Fruit fly (Drosophila melanogaster) whole organism, embryonic: ENCODE measurements around the gene PNPase.

Experiments
- Aef1 ChIP-seq: fragments of 200-800 bp; sonication (Bioruptor generic); IDR thresholded peaks from 3 replicates; pipeline ENCODE4 v1.3.6; 2022; ENCODE audit warnings: missing biosample characterization, missing genetic modification characterization
- B-H2 ChIP-seq: fragments of 200-800 bp; sonication (Bioruptor generic); optimal IDR thresholded peaks from 2 replicates; lab custom pipeline; 2018; ENCODE audit warnings: missing biosample characterization, mild to moderate bottlenecking, missing genetic modification characterization
- CG10462 ChIP-seq: fragments of 200-800 bp; sonication (Bioruptor generic); optimal IDR thresholded peaks from 2 replicates; lab custom pipeline; 2016; ENCODE audit warnings: missing biosample characterization, missing genetic modification characterization
- CG12104 ChIP-seq: fragments of 200-800 bp; sonication (Bioruptor generic); optimal IDR thresholded peaks from 3 replicates; lab custom pipeline; 2016; ENCODE audit warnings: missing biosample characterization, missing genetic modification characterization
- CG12155 ChIP-seq: fragments of 200-800 bp; sonication (Bioruptor generic); optimal IDR thresholded peaks from 3 replicates; lab custom pipeline; 2016; ENCODE audit warnings: missing biosample characterization, missing genetic modification characterization
- CG12299 ChIP-seq: fragments of 200-800 bp; sonication (Bioruptor generic); optimal IDR thresholded peaks from 2 replicates; lab custom pipeline; 2018; ENCODE audit warnings: missing biosample characterization, mild to moderate bottlenecking, missing genetic modification characterization
- CG12942 ChIP-seq: fragments of 200-800 bp; sonication (Bioruptor generic); optimal IDR thresholded peaks from 3 replicates; lab custom pipeline; 2016; ENCODE audit warnings: missing biosample characterization, missing genetic modification characterization
- CG13296 ChIP-seq: fragments of 200-800 bp; sonication (Bioruptor generic); optimal IDR thresholded peaks from 3 replicates; lab custom pipeline; 2018; ENCODE audit warnings: missing biosample characterization, mild to moderate bottlenecking, missing genetic modification characterization
- CG15601 ChIP-seq: fragments of 200-800 bp; sonication (Bioruptor generic); optimal IDR thresholded peaks from 3 replicates; lab custom pipeline; 2019; ENCODE audit warnings: missing biosample characterization, mild to moderate bottlenecking, missing genetic modification characterization, moderate library complexity
- CG17359 ChIP-seq: fragments of 200-800 bp; sonication (Bioruptor generic); optimal IDR thresholded peaks from 3 replicates; lab custom pipeline; 2018; ENCODE audit warnings: missing biosample characterization, mild to moderate bottlenecking, missing genetic modification characterization, moderate library complexity
- CG17612 ChIP-seq: fragments of 200-800 bp; sonication (Bioruptor generic); IDR thresholded peaks from 2 replicates; pipeline ENCODE4 v1.3.6; 2022; ENCODE audit warnings: missing biosample characterization, missing genetic modification characterization
- CG2678 ChIP-seq: fragments of 200-800 bp; sonication (Bioruptor generic); optimal IDR thresholded peaks from 3 replicates; lab custom pipeline; 2019; ENCODE audit warnings: missing biosample characterization, mild to moderate bottlenecking, missing genetic modification characterization, moderate library complexity
- CG31224 ChIP-seq: fragments of 200-800 bp; sonication (Bioruptor generic); IDR thresholded peaks from 2 replicates; pipeline ENCODE4 v1.3.6; 2022; ENCODE audit warnings: missing biosample characterization, missing genetic modification characterization
- CG31365 ChIP-seq: fragments of 200-800 bp; sonication (Bioruptor generic); optimal IDR thresholded peaks from 2 replicates; lab custom pipeline; 2018; ENCODE audit warnings: missing biosample characterization, mild to moderate bottlenecking, missing genetic modification characterization
- CG3163 ChIP-seq: fragments of 200-800 bp; sonication (Bioruptor generic); optimal IDR thresholded peaks from 3 replicates; lab custom pipeline; 2016; ENCODE audit warnings: missing biosample characterization, missing genetic modification characterization
- CG3407 ChIP-seq: fragments of 200-800 bp; sonication (Bioruptor generic); optimal IDR thresholded peaks from 2 replicates; lab custom pipeline; 2018; ENCODE audit warnings: missing biosample characterization, mild to moderate bottlenecking, missing genetic modification characterization
- CG3726 ChIP-seq: fragments of 200-800 bp; sonication (Bioruptor generic); IDR thresholded peaks from 3 replicates; pipeline ENCODE4, ENCODE4 v1.3.6; 2022; ENCODE audit warnings: missing biosample characterization, missing genetic modification characterization
- CG3995 ChIP-seq: fragments of 200-800 bp; sonication (Bioruptor generic); optimal IDR thresholded peaks from 3 replicates; lab custom pipeline; 2016; ENCODE audit warnings: missing biosample characterization, missing genetic modification characterization
- CG6175 ChIP-seq: fragments of 200-800 bp; sonication (Bioruptor generic); IDR thresholded peaks from 3 replicates; pipeline ENCODE4 v1.3.6; 2022; ENCODE audit warnings: missing biosample characterization, missing genetic modification characterization
- CG6683 ChIP-seq: fragments of 200-800 bp; sonication (Bioruptor generic); optimal IDR thresholded peaks from 2 replicates; lab custom pipeline; 2017; ENCODE audit warnings: missing biosample characterization, mild to moderate bottlenecking, missing genetic modification characterization, missing genetic modification reagents
- CG7987 ChIP-seq: fragments of 200-800 bp; sonication (Bioruptor generic); optimal IDR thresholded peaks from 2 replicates; lab custom pipeline; 2018; ENCODE audit warnings: missing biosample characterization, mild to moderate bottlenecking, missing genetic modification characterization, moderate library complexity
- CG8290 ChIP-seq, 3 experiments: fragments of 200-800 bp; sonication (Bioruptor generic); optimal IDR thresholded peaks; 2 replicates each; lab custom pipeline; 2016 to 2019; ENCODE audit warnings: missing biosample characterization in 3 of 3, missing genetic modification characterization in 3 of 3, mild to moderate bottlenecking in 2 of 3, moderate library complexity in 1 of 3
- D19B ChIP-seq: fragments of 200-800 bp; sonication (Bioruptor generic); optimal IDR thresholded peaks from 2 replicates; lab custom pipeline; 2017; ENCODE audit warnings: missing biosample characterization, mild to moderate bottlenecking, missing genetic modification characterization
- Dad ChIP-seq: fragments of 200-800 bp; sonication (Bioruptor generic); optimal IDR thresholded peaks from 3 replicates; lab custom pipeline; 2016; ENCODE audit warnings: missing biosample characterization, missing genetic modification characterization
- Dek ChIP-seq: fragments of 200-800 bp; sonication (Bioruptor generic); optimal IDR thresholded peaks from 3 replicates; lab custom pipeline; 2019; ENCODE audit warnings: missing biosample characterization, mild to moderate bottlenecking, missing genetic modification characterization, moderate library complexity
- Doc3 ChIP-seq: fragments of 200-800 bp; sonication (Bioruptor generic); IDR thresholded peaks from 3 replicates; pipeline ENCODE4 v1.3.6; 2022; ENCODE audit warnings: missing biosample characterization, missing genetic modification characterization; ENCODE audit not compliant: partially characterized antibody
- Gug ChIP-seq: fragments of 200-800 bp; sonication (Bioruptor generic); IDR thresholded peaks from 4 replicates; pipeline ENCODE4 v1.3.6; 2022; ENCODE audit warnings: missing biosample characterization, missing genetic modification characterization
- Mad ChIP-seq: fragments of 200-800 bp; sonication (Bioruptor generic); optimal IDR thresholded peaks from 2 replicates; lab custom pipeline; 2016; ENCODE audit warnings: missing biosample characterization, missing genetic modification characterization
- NFAT ChIP-seq: fragments of 200-800 bp; sonication (Bioruptor generic); IDR thresholded peaks from 2 replicates; pipeline ENCODE4 v1.3.6; 2022; ENCODE audit warnings: missing biosample characterization, missing genetic modification characterization
- Neu2 ChIP-seq: fragments of 200-800 bp; sonication (Bioruptor generic); optimal IDR thresholded peaks from 3 replicates; lab custom pipeline; 2016; ENCODE audit warnings: missing biosample characterization, missing genetic modification characterization, borderline replicate concordance
- Nf-YC ChIP-seq: fragments of 200-800 bp; optimal IDR thresholded peaks from 3 replicates; lab custom pipeline; 2019; ENCODE audit warnings: missing biosample characterization, mild to moderate bottlenecking, missing genetic modification characterization, moderate library complexity
- Six4 ChIP-seq: fragments of 200-800 bp; sonication (Bioruptor generic); optimal IDR thresholded peaks from 2 replicates; lab custom pipeline; 2016; ENCODE audit warnings: missing biosample characterization, missing genetic modification characterization
- al ChIP-seq: fragments of 200-800 bp; sonication (Bioruptor generic); IDR thresholded peaks from 2 replicates; pipeline ENCODE4 v1.3.6; 2022; ENCODE audit warnings: missing biosample characterization, missing genetic modification characterization
- cato ChIP-seq: fragments of 200-800 bp; sonication (Bioruptor generic); optimal IDR thresholded peaks from 2 replicates; lab custom pipeline; 2016; ENCODE audit warnings: missing biosample characterization, missing genetic modification characterization, borderline replicate concordance
- ewg ChIP-seq: fragments of 200-800 bp; sonication (Bioruptor generic); optimal IDR thresholded peaks from 3 replicates; lab custom pipeline; 2017; ENCODE audit warnings: mild to moderate bottlenecking, missing biosample characterization, missing genetic modification reagents, missing genetic modification characterization
- exex ChIP-seq: fragments of 200-800 bp; sonication (Bioruptor generic); optimal IDR thresholded peaks from 4 replicates; lab custom pipeline; 2018; ENCODE audit warnings: missing biosample characterization, mild to moderate bottlenecking, missing genetic modification characterization, moderate library complexity
- fd64A ChIP-seq: fragments of 200-800 bp; sonication (Bioruptor generic); optimal IDR thresholded peaks from 3 replicates; lab custom pipeline; 2018; ENCODE audit warnings: missing biosample characterization, mild to moderate bottlenecking, missing genetic modification characterization
- gcm2 ChIP-seq: fragments of 200-800 bp; sonication (Bioruptor generic); optimal IDR thresholded peaks from 2 replicates; lab custom pipeline; 2016; ENCODE audit warnings: missing biosample characterization, missing genetic modification characterization
- insv ChIP-seq, 2 experiments: fragments of 200-800 bp; sonication (Bioruptor generic); optimal IDR thresholded peaks; 3 replicates each; lab custom pipeline; 2016 to 2018; ENCODE audit warnings: missing biosample characterization in 2 of 2, missing genetic modification characterization in 2 of 2
- kay ChIP-seq: fragments of 200-800 bp; sonication (Bioruptor generic); optimal IDR thresholded peaks from 2 replicates; lab custom pipeline; 2016; ENCODE audit warnings: missing biosample characterization, missing genetic modification characterization
- mirr ChIP-seq: fragments of 200-800 bp; sonication (Bioruptor generic); optimal IDR thresholded peaks from 3 replicates; lab custom pipeline; 2018; ENCODE audit warnings: missing biosample characterization, mild to moderate bottlenecking, missing genetic modification characterization
- nau ChIP-seq: fragments of 200-800 bp; sonication (Bioruptor generic); optimal IDR thresholded peaks from 3 replicates; lab custom pipeline; 2017; ENCODE audit warnings: missing biosample characterization, mild to moderate bottlenecking, missing genetic modification characterization, missing genetic modification reagents
- org-1 ChIP-seq: fragments of 200-800 bp; sonication (Bioruptor generic); optimal IDR thresholded peaks from 2 replicates; lab custom pipeline; 2017; ENCODE audit warnings: missing biosample characterization, missing genetic modification characterization
- p53 ChIP-seq: fragments of 200-800 bp; sonication (Bioruptor generic); optimal IDR thresholded peaks from 2 replicates; lab custom pipeline; 2016; ENCODE audit warnings: missing biosample characterization, missing genetic modification characterization
- row ChIP-seq: fragments of 200-800 bp; sonication (Bioruptor generic); IDR thresholded peaks from 3 replicates; pipeline ENCODE4 v1.3.6; 2022; ENCODE audit warnings: missing biosample characterization, missing genetic modification characterization
- shn ChIP-seq: fragments of 200-800 bp; sonication (Bioruptor generic); optimal IDR thresholded peaks from 3 replicates; lab custom pipeline; 2016; ENCODE audit warnings: missing biosample characterization, missing genetic modification characterization
- stwl ChIP-seq: fragments of 200-800 bp; sonication (Bioruptor generic); optimal IDR thresholded peaks from 3 replicates; lab custom pipeline; 2018; ENCODE audit warnings: missing biosample characterization, mild to moderate bottlenecking, missing genetic modification characterization, moderate library complexity
- tap ChIP-seq: fragments of 200-800 bp; optimal IDR thresholded peaks from 3 replicates; lab custom pipeline; 2019; ENCODE audit warnings: missing biosample characterization, mild to moderate bottlenecking, missing genetic modification characterization, moderate library complexity
- tin ChIP-seq: fragments of 200-800 bp; sonication (Bioruptor generic); optimal IDR thresholded peaks from 3 replicates; lab custom pipeline; 2016; ENCODE audit warnings: missing biosample characterization, missing genetic modification characterization
- tio ChIP-seq: fragments of 200-800 bp; sonication (Bioruptor generic); optimal IDR thresholded peaks from 2 replicates; lab custom pipeline; 2017; ENCODE audit warnings: missing biosample characterization, missing genetic modification characterization, inconsistent platforms

PNPase gene

dm6 chr3R:31395222-31395831 is 9.9 kb downstream of the PNPase start, which contains the start of the genes Ugt35D1 and Gcn2 (continued):
- TF ChIP-seq nau (GFP tag; lab: Kevin White, UChicago) (no peak), CG3407 (GFP tag; lab: Kevin White, UChicago) (peak; percentile 75), CG31365 (tag; lab: Kevin White, UChicago) (no peak), CG17612 (no peak), CG8290 (GFP tag; optimal IDR thresholded peaks at IDR 0.05; lab: Kevin White, UChicago) (no peak), CG8290 (tag; optimal IDR thresholded peaks at IDR 0.05; lab: Kevin White, UChicago) (peak in 1 of 2 experiments; percentile 43), Aef1 (no peak), CG12299 (tag; lab: Kevin White, UChicago) (no peak), Nf-YC (tag; lab: Kevin White, UChicago) (no peak), B-H2 (no peak), gcm2 (GFP tag; lab: Kevin White, UChicago) (no peak), Doc3 (GFP tag; lab: Robert Waterston, UW) (peak; percentile 72), kay (GFP tag; lab: Kevin White, UChicago) (no peak), CG6683 (GFP tag; lab: Kevin White, UChicago) (peak; percentile 2), CG12155 (GFP tag; lab: Kevin White, UChicago) (no peak), D19B (GFP tag; lab: Kevin White, UChicago) (no peak), CG7987 (GFP tag; lab: Kevin White, UChicago) (peak; percentile 69), CG10462 (GFP tag; lab: Kevin White, UChicago) (no peak), CG15601 (tag; lab: Kevin White, UChicago) (peak; percentile 62), exex (tag; lab: Kevin White, UChicago) (no peak), CG3163 (GFP tag; lab: Kevin White, UChicago) (no peak), Mad (peak; percentile 1), CG3995 (GFP tag; lab: Kevin White, UChicago) (no peak), mirr (GFP tag; lab: Kevin White, UChicago) (no peak), Gug (GFP tag; lab: Robert Waterston, UW) (no peak), CG13296 (GFP tag; lab: Kevin White, UChicago) (peak; percentile 29), tap (tag; lab: Kevin White, UChicago) (no peak), p53 (GFP tag; lab: Kevin White, UChicago) (no peak), CG2678 (no peak), CG12942 (GFP tag; lab: Kevin White, UChicago) (peak; percentile 18), CG3726 (no peak), CG6175 (GFP tag; lab: Robert Waterston, UW) (no peak), stwl (peak; percentile 46), CG31224 (GFP tag; lab: Robert Waterston, UW) (no peak), NFAT (GFP tag; lab: Robert Waterston, UW) (no peak), org-1 (GFP tag; lab: Kevin White, UChicago) (peak; percentile 45), shn (GFP tag; lab: Kevin White, UChicago) (no peak), Neu2 (GFP tag; lab: Kevin White, UChicago) (no peak), CG17359 (peak; percentile 77), Dad (GFP tag; lab: Kevin White, UChicago) (no peak), tio (GFP tag; lab: Kevin White, UChicago) (no peak), cato (no peak), tin (GFP tag; lab: Kevin White, UChicago) (no peak), ewg (GFP tag; lab: Kevin White, UChicago) (no peak), Dek (tag; lab: Kevin White, UChicago) (no peak), al (GFP tag; lab: Robert Waterston, UW) (no peak), CG12104 (GFP tag; lab: Kevin White, UChicago) (peak; percentile 53), Six4 (GFP tag; lab: Kevin White, UChicago) (peak; percentile 21), insv (GFP tag; optimal IDR thresholded peaks at IDR 0.05; lab: Kevin White, UChicago) (peak in 1 of 2 experiments; percentile 3), fd64A (GFP tag; lab: Kevin White, UChicago) (peak; percentile 87), row (GFP tag; lab: Robert Waterston, UW) (no peak)
